Worm (Caenorhabditis elegans) whole organism, young adult: ENCODE results near the gene lin-52.

Experiments used
- B0035.1 ChIP-seq: sonication (generic microtip); optimal IDR thresholded peaks from 2 replicates; lab custom pipeline; 2016; ENCODE audit warnings: missing genetic modification characterization, mild to moderate bottlenecking, missing compliant biosample characterization, missing genotype, missing genetic modification reagents
- B0336.3 ChIP-seq: fragments of 200-800 bp; sonication (Bioruptor generic); IDR thresholded peaks from 2 replicates; pipeline ENCODE4 v1.3.6; 2022; ENCODE audit warnings: missing genetic modification characterization, missing compliant biosample characterization
- C17E4.6 ChIP-seq: fragments of 200-800 bp; sonication (Bioruptor generic); IDR thresholded peaks from 2 replicates; pipeline ENCODE4 v1.3.6; 2022; ENCODE audit warnings: missing genetic modification reagents, missing genetic modification characterization, missing compliant biosample characterization
- F22D6.2 ChIP-seq: sonication (generic microtip); optimal IDR thresholded peaks from 2 replicates; lab custom pipeline; 2016; ENCODE audit warnings: mild to moderate bottlenecking, missing genetic modification characterization, missing compliant biosample characterization
- F39B2.1 ChIP-seq: fragments of 200-800 bp; sonication (Bioruptor generic); IDR thresholded peaks from 2 replicates; pipeline ENCODE4 v1.3.6; 2022; ENCODE audit warnings: missing genetic modification reagents, missing genetic modification characterization, missing compliant biosample characterization
- F55B11.4 ChIP-seq: sonication (generic microtip); optimal IDR thresholded peaks from 2 replicates; lab custom pipeline; 2016; ENCODE audit warnings: missing compliant biosample characterization, missing genetic modification characterization, borderline replicate concordance; ENCODE audit not compliant: insufficient read depth
- F57A8.1 ChIP-seq: fragments of 200-800 bp; sonication (Bioruptor generic); optimal IDR thresholded peaks from 2 replicates; lab custom pipeline; 2018; ENCODE audit warnings: mild to moderate bottlenecking, missing genetic modification characterization, moderate library complexity, missing compliant biosample characterization
- K11D2.4 ChIP-seq: fragments of 200-800 bp; sonication (Bioruptor generic); IDR thresholded peaks from 2 replicates; pipeline ENCODE4 v1.3.6; 2022; ENCODE audit warnings: missing genetic modification reagents, missing genetic modification characterization, missing compliant biosample characterization
- T26A5.8 ChIP-seq: sonication (generic microtip); optimal IDR thresholded peaks from 2 replicates; lab custom pipeline; 2016; ENCODE audit warnings: missing genetic modification characterization, missing compliant biosample characterization
- Y53F4B.3 ChIP-seq: fragments of 200-800 bp; sonication (Bioruptor generic); IDR thresholded peaks from 2 replicates; pipeline ENCODE4 v1.3.6; 2022; ENCODE audit warnings: missing genetic modification reagents, missing genetic modification characterization, missing compliant biosample characterization
- Y67H2A.10 ChIP-seq: fragments of 200-800 bp; sonication (Bioruptor generic); conservative IDR thresholded peaks from 2 replicates; pipeline ENCODE4 v1.3.6; 2022; ENCODE audit warnings: missing genetic modification reagents, missing genetic modification characterization, missing compliant biosample characterization
- Y95B8A.8 ChIP-seq: fragments of 200-800 bp; sonication (Bioruptor generic); IDR thresholded peaks from 2 replicates; pipeline ENCODE4 v1.3.6; 2022; ENCODE audit warnings: missing genetic modification reagents, missing genetic modification characterization, missing compliant biosample characterization
- ZK185.1 ChIP-seq: sonication (generic microtip); optimal IDR thresholded peaks from 2 replicates; lab custom pipeline; 2016; ENCODE audit warnings: mild to moderate bottlenecking, missing genetic modification characterization, missing compliant biosample characterization; ENCODE audit not compliant: poor library complexity, severe bottlenecking
- aptf-2 ChIP-seq: fragments of 200-800 bp; sonication (Bioruptor generic); conservative IDR thresholded peaks from 2 replicates; pipeline ENCODE4 v1.3.6; 2022; ENCODE audit warnings: missing genetic modification reagents, missing genetic modification characterization, missing compliant biosample characterization
- attf-3 ChIP-seq: fragments of 200-800 bp; sonication (Bioruptor generic); conservative IDR thresholded peaks from 2 replicates; pipeline ENCODE4 v1.3.6; 2022; ENCODE audit warnings: missing genetic modification reagents, missing genetic modification characterization, missing compliant biosample characterization
- bed-1 ChIP-seq: fragments of 200-800 bp; sonication (Bioruptor generic); IDR thresholded peaks from 2 replicates; pipeline ENCODE4 v1.3.6; 2022; ENCODE audit warnings: missing genetic modification reagents, missing genetic modification characterization, missing compliant biosample characterization
- bed-2 ChIP-seq: fragments of 200-800 bp; sonication (Bioruptor generic); IDR thresholded peaks from 2 replicates; pipeline ENCODE4 v1.3.6; 2022; ENCODE audit warnings: missing genetic modification reagents, missing genetic modification characterization, missing compliant biosample characterization
- cebp-2 ChIP-seq: fragments of 200-800 bp; sonication (Bioruptor generic); IDR thresholded peaks from 2 replicates; pipeline ENCODE4 v1.3.6; 2022; ENCODE audit warnings: missing genetic modification characterization, missing compliant biosample characterization
- ceh-40 ChIP-seq: fragments of 200-800 bp; sonication (Bioruptor generic); IDR thresholded peaks from 2 replicates; pipeline ENCODE4 v1.3.6; 2022; ENCODE audit warnings: missing genetic modification characterization, missing compliant biosample characterization
- ceh-58 ChIP-seq: fragments of 200-800 bp; sonication (Bioruptor generic); IDR thresholded peaks from 2 replicates; pipeline ENCODE4 v1.3.6; 2022; ENCODE audit warnings: missing genetic modification characterization, missing compliant biosample characterization
- dox-1 ChIP-seq: fragments of 200-800 bp; sonication (Bioruptor generic); IDR thresholded peaks from 2 replicates; pipeline ENCODE4 v1.3.6; 2022; ENCODE audit warnings: missing genetic modification reagents, missing genetic modification characterization, missing compliant biosample characterization
- dpl-1 ChIP-seq: fragments of 150-350 bp; optimal IDR thresholded peaks from 2 replicates; lab custom pipeline; 2014; ENCODE audit warnings: missing biosample characterization, missing genetic modification reagents, missing genetic modification characterization
- efl-1 ChIP-seq: fragments of 150-350 bp; optimal IDR thresholded peaks from 2 replicates; lab custom pipeline; 2014; ENCODE audit warnings: missing biosample characterization, missing genetic modification reagents, missing genetic modification characterization
- egl-18 ChIP-seq: fragments of 200-800 bp; sonication (Bioruptor generic); IDR thresholded peaks from 2 replicates; pipeline ENCODE4 v1.3.6; 2022; ENCODE audit warnings: missing genetic modification reagents, missing genetic modification characterization, missing compliant biosample characterization
- egrh-3 ChIP-seq: fragments of 200-800 bp; sonication (Bioruptor generic); IDR thresholded peaks from 2 replicates; pipeline ENCODE4 v1.3.6; 2022; ENCODE audit warnings: missing genetic modification reagents, missing genetic modification characterization, missing compliant biosample characterization
- ets-4 ChIP-seq: fragments of 200-800 bp; sonication (Bioruptor generic); optimal IDR thresholded peaks from 2 replicates; lab custom pipeline; 2018; ENCODE audit warnings: mild to moderate bottlenecking, missing genetic modification characterization, missing compliant biosample characterization
- hmg-1.2 ChIP-seq: fragments of 200-800 bp; sonication (Bioruptor generic); IDR thresholded peaks from 2 replicates; pipeline ENCODE4 v1.3.6; 2022; ENCODE audit warnings: missing genetic modification reagents, missing genetic modification characterization, missing compliant biosample characterization
- hmg-20 ChIP-seq: fragments of 200-800 bp; sonication (Bioruptor generic); IDR thresholded peaks from 2 replicates; pipeline ENCODE4 v1.3.6; 2022; ENCODE audit warnings: missing genetic modification reagents, missing genetic modification characterization, missing compliant biosample characterization
- lsl-1 ChIP-seq: fragments of 200-800 bp; sonication (Bioruptor generic); optimal IDR thresholded peaks from 2 replicates; lab custom pipeline; 2018; ENCODE audit warnings: mild to moderate bottlenecking, missing genetic modification characterization, moderate library complexity, missing compliant biosample characterization
- madf-3 ChIP-seq: fragments of 200-800 bp; sonication (Bioruptor generic); IDR thresholded peaks from 2 replicates; pipeline ENCODE4 v1.3.6; 2022; ENCODE audit warnings: missing genetic modification reagents, missing genetic modification characterization, missing compliant biosample characterization
- madf-8 ChIP-seq: fragments of 200-800 bp; sonication (Bioruptor generic); conservative IDR thresholded peaks from 2 replicates; pipeline ENCODE4 v1.3.6; 2022; ENCODE audit warnings: missing genetic modification reagents, missing genetic modification characterization, missing compliant biosample characterization
- mel-28 ChIP-seq: sonication (generic microtip); optimal IDR thresholded peaks from 2 replicates; lab custom pipeline; 2016; ENCODE audit warnings: borderline replicate concordance, mild to moderate bottlenecking, missing genetic modification characterization, missing compliant biosample characterization
- mes-4 ChIP-seq: sonication (generic microtip); optimal IDR thresholded peaks from 2 replicates; lab custom pipeline; 2016; ENCODE audit warnings: missing genotype, missing genetic modification characterization, missing compliant biosample characterization
- mxl-1 ChIP-seq: sonication (generic microtip); optimal IDR thresholded peaks from 2 replicates; lab custom pipeline; 2016; ENCODE audit warnings: missing genetic modification characterization, missing compliant biosample characterization
- nfya-1 ChIP-seq: sonication (generic microtip); optimal IDR thresholded peaks from 2 replicates; lab custom pipeline; 2017; ENCODE audit warnings: antibody characterized with exemption, missing compliant biosample characterization, missing genetic modification characterization, borderline replicate concordance; ENCODE audit not compliant: insufficient read depth
- nfyb-1 ChIP-seq: fragments of 200-800 bp; sonication (Bioruptor generic); IDR thresholded peaks from 2 replicates; pipeline ENCODE4 v1.3.6; 2022; ENCODE audit warnings: missing genetic modification reagents, missing genetic modification characterization, missing compliant biosample characterization
- nhr-179 ChIP-seq: sonication (generic microtip); optimal IDR thresholded peaks from 2 replicates; lab custom pipeline; 2016; ENCODE audit warnings: mild to moderate bottlenecking, missing genetic modification characterization, missing compliant biosample characterization
- rpc-1 ChIP-seq, 2 experiments: fragments of 150-350 bp in 1 of 2; sonication (generic microtip) in 1 of 2; optimal IDR thresholded peaks; 2 replicates each; lab custom pipeline; 2014 to 2018; ENCODE audit warnings: missing biosample characterization in 1 of 2, missing genetic modification characterization in 1 of 2, missing genetic modification reagents in 1 of 2, missing genotype in 1 of 2
- sdz-38 ChIP-seq: sonication (generic microtip); optimal IDR thresholded peaks from 2 replicates; lab custom pipeline; 2016; ENCODE audit warnings: missing genotype, missing genetic modification characterization, missing compliant biosample characterization
- snpc-4 ChIP-seq, 5 experiments: fragments of 150-350 bp in 1 of 5; sonication (generic microtip) in 4 of 5; optimal IDR thresholded peaks; 2 replicates each; lab custom pipeline; 2014 to 2018; ENCODE audit warnings: missing genetic modification characterization in 5 of 5, missing biosample characterization in 3 of 5, antibody characterized with exemption in 2 of 5, mild to moderate bottlenecking in 2 of 5, missing compliant biosample characterization in 2 of 5, missing genotype in 2 of 5, moderate library complexity in 2 of 5, missing genetic modification reagents in 1 of 5
- tbx-9 ChIP-seq: sonication (generic microtip); optimal IDR thresholded peaks from 2 replicates; lab custom pipeline; 2016; ENCODE audit warnings: borderline replicate concordance, missing genetic modification characterization, inconsistent platforms, missing compliant biosample characterization
- tlf-1 ChIP-seq: fragments of 200-800 bp; sonication (Bioruptor generic); optimal IDR thresholded peaks from 2 replicates; lab custom pipeline; 2018; ENCODE audit warnings: mild to moderate bottlenecking, missing genetic modification characterization, missing compliant biosample characterization
- xnd-1 ChIP-seq: sonication (generic microtip); optimal IDR thresholded peaks from 2 replicates; lab custom pipeline; 2016; ENCODE audit warnings: missing genotype, missing genetic modification reagents, missing genetic modification characterization, missing compliant biosample characterization
- zfh-2 ChIP-seq: fragments of 200-800 bp; sonication (Bioruptor generic); conservative IDR thresholded peaks from 2 replicates; pipeline ENCODE4 v1.3.6; 2022; ENCODE audit warnings: missing genetic modification reagents, missing genetic modification characterization, missing compliant biosample characterization
- ztf-18 ChIP-seq: sonication (generic microtip); optimal IDR thresholded peaks from 2 replicates; lab custom pipeline; 2016; ENCODE audit warnings: missing genotype, mild to moderate bottlenecking, missing genetic modification characterization, missing compliant biosample characterization
- ztf-26 ChIP-seq: sonication (generic microtip); optimal IDR thresholded peaks from 2 replicates; lab custom pipeline; 2017; ENCODE audit warnings: missing genetic modification characterization, missing compliant biosample characterization
- ztf-3 ChIP-seq: fragments of 200-800 bp; sonication (Bioruptor generic); optimal IDR thresholded peaks from 2 replicates; lab custom pipeline; 2018; ENCODE audit warnings: mild to moderate bottlenecking, missing genetic modification characterization, missing compliant biosample characterization

lin-52 gene

DNA sequence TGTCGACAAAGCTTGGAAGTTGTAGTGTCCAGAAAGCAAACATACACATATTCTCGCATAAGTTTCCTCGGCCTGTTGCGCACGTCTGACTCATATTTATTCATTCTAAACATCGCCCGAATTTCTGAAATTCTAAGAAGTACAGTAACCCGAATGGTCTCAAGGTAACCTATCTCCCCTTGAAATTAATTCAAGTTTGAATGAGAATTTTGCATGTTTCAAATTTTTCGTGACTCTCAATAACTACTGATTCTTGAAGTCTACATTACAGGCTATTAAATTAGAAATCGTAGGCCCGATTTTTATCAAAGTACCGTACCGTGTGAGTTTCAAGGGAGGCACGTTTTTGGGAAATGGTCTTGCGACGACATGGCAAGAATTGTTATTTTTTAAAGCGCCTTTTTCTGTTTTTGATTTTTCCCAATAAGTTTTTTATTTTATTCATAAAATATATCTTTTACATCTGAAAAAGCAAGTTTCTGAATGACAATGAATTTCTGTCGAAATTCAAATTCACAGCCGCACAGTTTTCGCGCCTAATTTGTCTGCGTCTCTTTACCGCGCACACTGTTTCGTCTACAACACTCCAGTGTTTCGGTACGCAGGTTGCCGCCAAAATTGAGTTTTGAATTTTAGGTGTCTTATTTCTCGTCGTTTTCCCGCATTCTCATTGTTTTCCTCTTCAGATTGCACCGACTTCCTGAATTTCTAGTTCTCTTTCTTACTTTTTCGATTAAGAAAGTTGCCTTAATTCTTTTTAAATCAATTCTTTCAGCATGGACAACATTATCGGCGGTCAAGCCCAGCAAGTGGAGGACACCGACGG, 30.7 kb downstream of the lin-52 start, which contains the start of the genes R10E11.9 and mcm-6 (continued):
- TF ChIP-seq zfh-2 (GFP tag; lab: Robert Waterston, UW) (no peak), aptf-2 (GFP tag; lab: Robert Waterston, UW) (no peak), Y95B8A.8 (GFP tag; lab: Robert Waterston, UW) (no peak), K11D2.4 (no peak), F39B2.1 (no peak), bed-1 (GFP tag; lab: Robert Waterston, UW) (no peak), nfya-1 (tag; lab: Kevin White, UChicago) (no peak), hmg-1.2 (GFP tag; lab: Robert Waterston, UW) (peak; percentile 96), dpl-1 (GFP tag; lab: Kevin White, UChicago) (peak; percentile 66), hmg-20 (GFP tag; lab: Robert Waterston, UW) (no peak), mel-28 (no peak), rpc-1 (optimal IDR thresholded peaks at IDR 0.05; lab: Kevin White, UChicago) (no peak), rpc-1 (tag; optimal IDR thresholded peaks at IDR 0.05; lab: Kevin White, UChicago) (no peak), B0336.3 (0 out of 2 replicates have a peak, but pooled peaks have one; percentile 15), snpc-4 (GFP tag; optimal IDR thresholded peaks at IDR 0.05; lab: Kevin White, UChicago) (no peak), snpc-4 (tag; optimal IDR thresholded peaks at IDR 0.05; lab: Kevin White, UChicago) (peak in 1 of 4 experiments; percentile 4), dox-1 (GFP tag; lab: Robert Waterston, UW) (peak; percentile 68), ztf-3 (no peak), madf-8 (peak; percentile 91), C17E4.6 (GFP tag; lab: Robert Waterston, UW) (no peak), tlf-1 (GFP tag; lab: Kevin White, UChicago) (peak; percentile 3), nfyb-1 (GFP tag; lab: Robert Waterston, UW) (no peak), ZK185.1 (no peak), Y67H2A.10 (GFP tag; lab: Robert Waterston, UW) (no peak), egl-18 (GFP tag; lab: Robert Waterston, UW) (no peak), F57A8.1 (no peak), bed-2 (GFP tag; lab: Robert Waterston, UW) (no peak), nhr-179 (tag; lab: Kevin White, UChicago) (no peak), F22D6.2 (tag; lab: Kevin White, UChicago) (no peak), ets-4 (GFP tag; lab: Kevin White, UChicago) (no peak), sdz-38 (tag; lab: Kevin White, UChicago) (no peak), T26A5.8 (tag; lab: Kevin White, UChicago) (no peak), madf-3 (GFP tag; lab: Robert Waterston, UW) (no peak), lsl-1 (GFP tag; lab: Kevin White, UChicago) (peak; percentile 92), F55B11.4 (tag; lab: Kevin White, UChicago) (no peak), ztf-26 (no peak), tbx-9 (tag; lab: Kevin White, UChicago) (no peak), egrh-3 (GFP tag; lab: Robert Waterston, UW) (no peak), mxl-1 (tag; lab: Kevin White, UChicago) (no peak), ztf-18 (tag; lab: Kevin White, UChicago) (no peak), B0035.1 (tag; lab: Kevin White, UChicago) (no peak), cebp-2 (GFP tag; lab: Robert Waterston, UW) (no peak), Y53F4B.3 (no peak), attf-3 (GFP tag; lab: Robert Waterston, UW) (no peak), xnd-1 (tag; lab: Kevin White, UChicago) (peak; percentile 81), ceh-58 (GFP tag; lab: Robert Waterston, UW) (no peak), efl-1 (GFP tag; lab: Kevin White, UChicago) (peak; percentile 87), mes-4 (tag; lab: Kevin White, UChicago) (no peak), ceh-40 (no peak)
